Worm (Caenorhabditis elegans): Measurements from ENCODE around the gene zig-13.
"Not testable (repeated sequence)": the region's sequence is repeated elsewhere in the genome, so short reads cannot be mapped to it uniquely, and the experiment has no call there.

Gene zig-13

DNA sequence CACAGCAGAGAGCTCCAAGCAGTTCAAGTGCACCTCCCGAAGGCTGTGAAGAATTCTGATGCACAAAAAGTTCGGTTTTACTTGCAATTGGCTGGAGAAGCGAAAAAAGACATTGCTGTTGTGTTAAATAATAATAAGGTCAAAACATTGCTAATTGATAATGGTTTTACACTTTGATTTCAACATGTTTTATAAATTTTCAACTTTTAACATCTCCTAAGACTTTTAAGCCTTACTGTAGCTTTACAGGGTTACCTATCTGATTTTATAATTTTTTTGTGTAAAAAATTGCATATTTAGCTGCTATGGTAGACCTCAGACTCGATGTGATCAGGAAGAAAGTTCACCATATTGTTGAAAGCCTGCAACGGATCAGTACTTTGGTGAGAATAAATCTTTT is 22.4 kb downstream of the zig-13 start, which contains the start of gene pals-25:
TSS of gene pals-25 (plus strand) at position 301 of the 400 bp plus-strand sequence.
- TF ChIP-seq tbx-11 (GFP tag; IDR thresholded peaks at IDR 0.05) (no peak), scrt-1 (GFP tag; IDR thresholded peaks at IDR 0.05) (no peak), F13C5.2 (tag; optimal IDR thresholded peaks at IDR 0.05) (no peak), B0310.2 (tag; optimal IDR thresholded peaks at IDR 0.05) (no peak), ceh-36 (tag; optimal IDR thresholded peaks at IDR 0.05) (no peak), hnd-1 (tag; optimal IDR thresholded peaks at IDR 0.05) (no peak), tra-4 (tag; optimal IDR thresholded peaks at IDR 0.05) (no peak), sea-1 (GFP tag; conservative IDR thresholded peaks at IDR 0.05) (no peak)

- no peak for TF ChIP-seq tra-4 (tag; optimal IDR thresholded peaks at IDR 0.05)
- no peak for TF ChIP-seq hnd-1 (tag; optimal IDR thresholded peaks at IDR 0.05)
- TF ChIP-seq tbx-37 (GFP tag; conservative IDR thresholded peaks at IDR 0.05): no peak
- TF ChIP-seq hmg-4 (GFP tag; optimal IDR thresholded peaks at IDR 0.05): no peak
- TF ChIP-seq ceh-13 (GFP tag; optimal IDR thresholded peaks at IDR 0.05): no peak
- no peak for TF ChIP-seq tbx-11 (GFP tag; IDR thresholded peaks at IDR 0.05)
- no peak for TF ChIP-seq flt-1 (GFP tag; IDR thresholded peaks at IDR 0.05)
- no peak for TF ChIP-seq scrt-1 (GFP tag; IDR thresholded peaks at IDR 0.05)
- no peak for TF ChIP-seq hmbx-1 (tag; optimal IDR thresholded peaks at IDR 0.05)
- no peak for TF ChIP-seq ama-1 (optimal IDR thresholded peaks at IDR 0.05)
- TF ChIP-seq F13C5.2 (tag; optimal IDR thresholded peaks at IDR 0.05): no peak
Measured at ce11 chrIII:132118-132517, 24.4 kb downstream of the zig-13 start, which contains the start of gene pals-22. TSS of gene pals-22 (plus strand) at chrIII:132418.

DNA sequence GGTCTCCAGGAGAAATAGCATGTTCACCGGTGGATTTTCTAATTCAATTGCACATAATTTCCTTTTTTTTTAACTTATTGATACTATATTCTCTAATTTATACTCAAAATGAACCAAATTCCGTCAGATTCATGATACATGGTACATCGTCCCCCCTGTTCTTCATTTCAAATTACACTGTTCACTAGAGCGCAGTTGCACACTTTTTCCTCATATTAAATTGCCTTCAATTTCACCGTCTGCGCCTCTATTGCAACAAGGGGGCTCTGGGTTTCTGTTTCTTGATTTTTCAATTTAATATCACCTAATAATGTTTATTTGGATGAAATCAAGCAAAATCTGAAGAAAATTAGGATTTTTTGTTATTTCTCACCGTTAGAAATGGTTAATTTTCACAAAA is 24.9 kb downstream of the zig-13 start:
- TF ChIP-seq ets-7 (tag; optimal IDR thresholded peaks at IDR 0.05): no peak
- TF ChIP-seq F13C5.2 (tag; optimal IDR thresholded peaks at IDR 0.05): peak; percentile 31

DNA sequence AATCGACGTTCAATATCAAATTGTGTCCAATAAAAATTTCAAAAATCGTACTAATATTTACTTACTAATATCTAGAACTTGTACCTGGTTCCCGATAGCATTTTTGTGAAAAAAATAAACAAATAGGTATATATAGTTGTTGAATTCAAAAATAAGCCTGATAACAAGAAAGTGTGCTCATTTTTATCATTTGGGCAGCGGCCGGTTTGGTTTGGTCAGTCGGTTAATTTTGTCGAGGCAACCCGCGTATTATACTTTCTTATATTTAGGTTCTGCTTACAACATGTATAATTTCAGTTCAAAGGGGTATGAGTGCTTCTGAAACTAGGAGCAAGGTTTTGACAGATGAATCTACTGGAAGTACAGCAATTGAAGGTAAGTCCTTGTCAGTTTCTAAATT is 25.9 kb downstream of the zig-13 start, which contains the start of the genes nhr-280 and C29F9.2:
TSS of gene nhr-280 (minus strand) at position 101 of the 400 bp plus-strand sequence.
TSS of gene C29F9.2 (plus strand) at position 298 of the 400 bp plus-strand sequence.
- TF ChIP-seq F13C5.2 (tag; optimal IDR thresholded peaks at IDR 0.05): no peak
- TF ChIP-seq pes-1 (GFP tag; IDR thresholded peaks at IDR 0.05): no peak
- no peak for TF ChIP-seq tbx-11 (GFP tag; IDR thresholded peaks at IDR 0.05)
- TF ChIP-seq hnd-1 (tag; optimal IDR thresholded peaks at IDR 0.05): no peak
- no peak for TF ChIP-seq tra-4 (tag; optimal IDR thresholded peaks at IDR 0.05)
- no peak for TF ChIP-seq aly-1 (tag; optimal IDR thresholded peaks at IDR 0.05)
- TF ChIP-seq sea-1 (GFP tag; conservative IDR thresholded peaks at IDR 0.05): no peak
- no peak for TF ChIP-seq ama-1 (optimal IDR thresholded peaks at IDR 0.05)
- TF ChIP-seq hmbx-1 (tag; optimal IDR thresholded peaks at IDR 0.05): no peak

- TF ChIP-seq flt-1 (GFP tag; IDR thresholded peaks at IDR 0.05) (no peak), hmbx-1 (tag; optimal IDR thresholded peaks at IDR 0.05) (no peak), ceh-13 (GFP tag; optimal IDR thresholded peaks at IDR 0.05) (no peak), hmg-4 (GFP tag; optimal IDR thresholded peaks at IDR 0.05) (no peak), sea-1 (GFP tag; conservative IDR thresholded peaks at IDR 0.05) (no peak), pes-1 (GFP tag; IDR thresholded peaks at IDR 0.05) (no peak), aly-1 (tag; optimal IDR thresholded peaks at IDR 0.05) (no peak), tbx-11 (GFP tag; IDR thresholded peaks at IDR 0.05) (no peak), tbx-37 (GFP tag; conservative IDR thresholded peaks at IDR 0.05) (no peak), scrt-1 (GFP tag; IDR thresholded peaks at IDR 0.05) (no peak)
Measured at ce11 chrIII:124478-124877, 32.1 kb downstream of the zig-13 start, which contains the start of gene pals-23. TSS of gene pals-23 (plus strand) at chrIII:124778.

ce11 chrIII:121983-122449 is 34.5 kb downstream of the zig-13 start, which contains the start of gene C29F9.12:
TSS of gene C29F9.12 (minus strand) at chrIII:122033.
- TF ChIP-seq hnd-1 (tag; optimal IDR thresholded peaks at IDR 0.05); scrt-1 (GFP tag; IDR thresholded peaks at IDR 0.05); ceh-36 (tag; optimal IDR thresholded peaks at IDR 0.05): not testable (repeated sequence)

DNA sequence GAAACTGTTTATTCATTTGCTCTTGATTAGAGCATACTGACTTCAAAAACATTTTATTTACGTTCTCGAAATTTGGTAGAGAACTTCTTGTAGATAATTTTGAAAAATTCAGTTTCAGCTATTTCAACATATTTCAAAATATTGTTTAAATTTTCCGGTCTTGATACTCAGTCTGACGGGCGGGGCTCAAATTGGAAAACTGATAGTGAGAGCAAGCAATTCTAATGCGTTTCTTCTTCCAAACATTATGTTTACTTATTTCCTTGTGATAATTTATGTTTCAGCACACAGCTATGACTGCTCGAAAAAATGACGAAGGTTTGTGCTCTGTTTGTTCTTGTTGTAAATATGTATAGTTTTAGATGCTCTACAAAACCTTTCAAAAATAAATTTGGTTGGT is 36.3 kb downstream of the zig-13 start, which contains the start of gene pals-24:
TSS of gene pals-24 (plus strand) at position 237 of the 400 bp plus-strand sequence.
- no peak for TF ChIP-seq ceh-13 (GFP tag; optimal IDR thresholded peaks at IDR 0.05)
- no peak for TF ChIP-seq ceh-36 (tag; optimal IDR thresholded peaks at IDR 0.05)
- no peak for TF ChIP-seq aly-1 (tag; optimal IDR thresholded peaks at IDR 0.05)
- no peak for TF ChIP-seq sea-1 (GFP tag; conservative IDR thresholded peaks at IDR 0.05)
- TF ChIP-seq hmg-4 (GFP tag; optimal IDR thresholded peaks at IDR 0.05): no peak
- no peak for TF ChIP-seq ets-7 (tag; optimal IDR thresholded peaks at IDR 0.05)
- no peak for TF ChIP-seq tbx-11 (GFP tag; IDR thresholded peaks at IDR 0.05)
- TF ChIP-seq hnd-1 (tag; optimal IDR thresholded peaks at IDR 0.05): no peak
- no peak for TF ChIP-seq ama-1 (optimal IDR thresholded peaks at IDR 0.05)
- TF ChIP-seq B0310.2 (tag; optimal IDR thresholded peaks at IDR 0.05): no peak
- no peak for TF ChIP-seq tbx-37 (GFP tag; conservative IDR thresholded peaks at IDR 0.05)
- no peak for TF ChIP-seq pes-1 (GFP tag; IDR thresholded peaks at IDR 0.05)
- no peak for TF ChIP-seq flt-1 (GFP tag; IDR thresholded peaks at IDR 0.05)
- TF ChIP-seq F13C5.2 (tag; optimal IDR thresholded peaks at IDR 0.05): no peak
- no peak for TF ChIP-seq scrt-1 (GFP tag; IDR thresholded peaks at IDR 0.05)
- no peak for TF ChIP-seq hmbx-1 (tag; optimal IDR thresholded peaks at IDR 0.05)

ce11 chrIII:117857-118256 is 38.7 kb downstream of the zig-13 start:
- TF ChIP-seq aly-1 (tag; optimal IDR thresholded peaks at IDR 0.05) (no peak), hmg-4 (GFP tag; optimal IDR thresholded peaks at IDR 0.05) (no peak), tra-4 (tag; optimal IDR thresholded peaks at IDR 0.05) (no peak), F13C5.2 (tag; optimal IDR thresholded peaks at IDR 0.05) (no peak), ceh-36 (tag; optimal IDR thresholded peaks at IDR 0.05) (peak; percentile 45)

Measured in whole organism, early embryonic.